Worm (Caenorhabditis elegans) whole organism, L4/young adult: Measurements from ENCODE around the gene mrp-5.
"Not testable (repeated sequence)": the region's sequence is repeated elsewhere in the genome, so short reads cannot be mapped to it uniquely, and the experiment has no call there.

Experiments
- W03F9.2 ChIP-seq: fragments of 150-350 bp; optimal IDR thresholded peaks from 2 replicates; lab custom pipeline; 2014; ENCODE audit warnings: missing biosample characterization, missing genetic modification characterization
- dao-5 ChIP-seq: sonication (generic microtip); optimal IDR thresholded peaks from 2 replicates; lab custom pipeline; 2016; ENCODE audit warnings: missing genotype, missing genetic modification characterization, moderate library complexity, missing compliant biosample characterization
- him-1 ChIP-seq: sonication (generic microtip); optimal IDR thresholded peaks from 2 replicates; lab custom pipeline; 2016; ENCODE audit warnings: missing genotype, missing genetic modification reagents, missing genetic modification characterization, missing compliant biosample characterization

mrp-5 gene

ce11 chrX:14946217-14946463, at the start of gene mrp-5:
mrp-5 (minus strand) TSS chrX:14946317.
- TF ChIP-seq dao-5 (tag; lab: Kevin White, UChicago): no peak
- no peak for TF ChIP-seq W03F9.2 (tag; lab: Kevin White, UChicago)
- TF ChIP-seq him-1: no peak

ce11 chrX:14993744-14994143, 47.6 kb upstream of the mrp-5 start:
- TF ChIP-seq W03F9.2 (tag; lab: Kevin White, UChicago) (no peak), him-1 (no peak), dao-5 (tag; lab: Kevin White, UChicago) (no peak)

ce11 chrX:14991280-14991679, 45.2 kb upstream of the mrp-5 start, which contains the start of gene iglr-1:
iglr-1 (minus strand) TSS chrX:14991380.
- TF ChIP-seq W03F9.2 (tag; lab: Kevin White, UChicago) (no peak), dao-5 (tag; lab: Kevin White, UChicago) (no peak), him-1 (no peak)

DNA sequence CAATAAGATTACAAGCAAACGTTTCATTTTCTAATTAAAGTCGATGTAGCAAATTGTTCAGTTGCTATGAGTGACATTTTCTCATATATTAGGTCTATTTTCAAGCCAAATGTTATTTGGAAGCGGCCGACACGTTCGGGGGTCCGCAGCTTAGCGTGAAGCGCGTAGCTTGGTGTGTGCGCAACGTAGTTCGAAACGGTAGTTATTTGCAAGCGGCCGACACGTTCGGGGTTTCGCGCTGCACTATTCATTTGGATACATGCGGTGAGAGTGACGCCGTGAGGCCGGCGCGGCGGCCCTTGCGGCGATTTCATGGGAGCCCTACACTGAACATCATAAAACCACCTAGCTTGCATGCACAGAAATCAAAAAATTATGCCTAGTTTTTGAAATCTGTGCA, 42.0 kb upstream of the mrp-5 start:
- TF ChIP-seq dao-5 (tag; lab: Kevin White, UChicago) (no peak), W03F9.2 (tag; lab: Kevin White, UChicago) (no peak), him-1 (no peak)

DNA sequence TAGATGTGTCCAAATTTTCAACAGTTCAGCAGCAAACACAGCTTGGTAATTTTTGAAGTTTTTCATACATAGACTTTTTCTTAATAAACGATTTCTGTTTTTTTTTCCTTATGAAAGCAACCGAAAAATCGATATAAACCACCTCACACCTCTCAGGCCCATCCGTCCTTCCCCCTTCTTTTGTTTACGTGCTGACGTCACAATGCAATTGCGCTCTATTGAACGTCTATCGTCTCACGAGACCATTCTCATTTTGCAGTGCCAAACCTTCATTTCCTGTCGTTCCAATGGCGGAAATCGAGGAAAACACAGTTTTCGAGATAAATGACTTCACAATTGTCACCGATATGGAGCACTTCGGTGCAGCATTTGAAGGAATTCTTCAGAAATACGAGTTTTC, 37.2 kb upstream of the mrp-5 start, which contains the start of gene rbg-1:
Gene rbg-1 (plus strand): TSS at position 260 of the 400 bp plus-strand sequence.
- TF ChIP-seq him-1 (no peak), W03F9.2 (tag; lab: Kevin White, UChicago) (peak; percentile 51), dao-5 (tag; lab: Kevin White, UChicago) (no peak)

DNA sequence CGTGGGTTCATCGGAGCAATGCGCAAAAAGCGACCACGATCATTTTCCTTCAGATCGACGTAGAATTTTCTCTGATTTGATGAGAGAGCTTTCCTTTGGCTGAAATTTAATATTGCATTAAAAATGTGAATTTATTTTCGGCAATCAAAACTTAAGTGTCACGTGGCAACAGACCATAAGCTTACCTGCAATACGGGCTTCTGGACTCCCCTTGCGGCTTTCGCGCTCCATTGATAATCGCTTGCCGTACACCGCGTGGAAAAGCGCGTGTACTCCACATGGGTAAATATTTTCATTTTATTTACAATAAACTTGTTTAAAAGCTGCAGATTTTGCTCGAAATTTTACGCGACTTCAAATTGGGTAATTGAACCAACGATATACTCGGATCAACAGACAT, 36.4 kb upstream of the mrp-5 start, which contains the start of gene plp-2:
Gene plp-2 (minus strand): TSS at position 280 of the 400 bp plus-strand sequence.
- no peak for TF ChIP-seq him-1
- no peak for TF ChIP-seq W03F9.2 (tag; lab: Kevin White, UChicago)
- no peak for TF ChIP-seq dao-5 (tag; lab: Kevin White, UChicago)

ce11 chrX:14979388-14979787, 33.3 kb upstream of the mrp-5 start, which contains the start of gene emre-1:
emre-1 (plus strand) TSS chrX:14979688.
- no peak for TF ChIP-seq him-1
- no peak for TF ChIP-seq dao-5 (tag; lab: Kevin White, UChicago)
- no peak for TF ChIP-seq W03F9.2 (tag; lab: Kevin White, UChicago)

DNA sequence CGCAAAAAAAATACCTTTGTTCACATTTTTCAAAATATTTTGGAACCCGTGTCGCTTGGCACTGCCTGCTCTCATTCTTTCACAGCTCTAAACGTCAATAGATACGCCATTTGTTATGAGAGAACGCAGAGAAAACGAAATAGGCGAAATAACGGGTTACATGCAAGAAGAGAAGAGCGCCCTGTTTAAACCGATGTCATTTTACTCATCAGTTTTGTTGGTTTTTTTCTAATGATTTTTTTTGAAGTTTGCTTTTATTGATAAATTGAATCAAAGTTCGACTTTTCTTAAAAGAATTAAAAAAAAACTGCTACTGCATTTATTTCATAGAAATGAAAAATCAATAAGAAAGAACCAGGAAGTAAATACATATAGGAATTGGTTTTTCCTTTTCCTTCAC, 32.6 kb upstream of the mrp-5 start:
- TF ChIP-seq W03F9.2 (tag; lab: Kevin White, UChicago) (peak; percentile 47), him-1 (no peak), dao-5 (tag; lab: Kevin White, UChicago) (no peak)

- no peak for TF ChIP-seq him-1
- no peak for TF ChIP-seq W03F9.2 (tag; lab: Kevin White, UChicago)
- no peak for TF ChIP-seq dao-5 (tag; lab: Kevin White, UChicago)
Measured at ce11 chrX:14976840-14977534, 30.9 kb upstream of the mrp-5 start.

DNA sequence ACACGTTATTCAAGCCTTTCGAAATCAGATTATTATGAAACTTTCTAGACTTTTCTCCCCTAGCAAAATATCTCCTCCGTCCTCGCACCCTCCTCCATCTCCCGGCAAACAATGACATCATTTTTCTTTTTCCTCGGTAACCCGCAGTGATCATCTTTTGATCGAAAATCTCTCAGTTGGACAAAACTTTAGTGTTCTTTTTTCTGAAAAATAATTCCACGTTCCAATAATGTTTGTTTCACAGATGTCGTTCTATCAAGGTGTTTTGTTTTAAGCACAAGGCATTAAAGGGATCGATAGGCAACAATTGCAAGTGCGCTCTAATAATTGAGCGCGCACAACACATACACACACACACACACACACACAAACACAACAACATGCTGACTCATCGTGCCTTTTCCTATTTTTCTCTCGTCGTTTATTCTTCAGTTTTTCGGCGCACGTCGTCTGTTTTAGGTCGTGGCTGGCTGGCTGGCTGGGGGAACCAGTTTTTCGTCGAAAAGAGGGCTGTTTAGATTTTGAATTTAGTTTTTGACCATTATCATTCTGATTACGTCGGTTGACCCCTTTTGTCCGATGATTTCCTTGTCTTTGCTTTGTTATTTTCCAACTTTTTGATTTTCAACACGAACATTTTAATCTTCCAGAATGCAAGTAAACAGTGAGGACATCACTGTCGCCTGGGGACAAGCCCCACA, 29.5 kb upstream of the mrp-5 start, which contains the start of gene F20D1.3:
Gene F20D1.3 (plus strand): TSS at position 651 of the 701 bp plus-strand sequence.
- no peak for TF ChIP-seq him-1
- TF ChIP-seq dao-5 (tag; lab: Kevin White, UChicago): no peak
- peak; percentile 24 for TF ChIP-seq W03F9.2 (tag; lab: Kevin White, UChicago)

DNA sequence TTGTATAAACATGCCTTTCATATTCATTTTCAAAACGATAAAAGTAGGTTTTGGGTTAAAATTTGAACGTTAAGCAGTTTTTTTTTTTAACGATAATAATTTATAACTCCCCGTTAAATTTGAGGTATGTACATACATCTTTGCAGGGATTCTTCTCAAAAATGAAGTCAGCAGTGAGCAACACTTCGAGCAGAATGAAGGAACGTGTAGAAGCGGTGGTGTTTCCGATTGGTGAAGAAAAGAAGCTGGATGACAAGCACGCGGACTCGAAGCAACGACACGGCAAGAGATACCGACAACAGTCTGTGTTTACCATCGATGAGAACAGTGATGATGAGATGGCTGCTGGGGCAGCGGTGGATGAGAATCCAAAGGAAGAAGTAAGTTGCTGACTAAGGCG, 27.0 kb upstream of the mrp-5 start:
- TF ChIP-seq dao-5 (tag; lab: Kevin White, UChicago) (no peak), him-1 (no peak), W03F9.2 (tag; lab: Kevin White, UChicago) (no peak)

ce11 chrX:14970221-14970801, 24.2 kb upstream of the mrp-5 start, which contains the start of the genes flwr-1 and tbc-1:
flwr-1 (minus strand) TSS chrX:14970271.
tbc-1 (plus strand) TSS chrX:14970751.
- TF ChIP-seq dao-5 (tag; lab: Kevin White, UChicago): no peak
- TF ChIP-seq him-1: no peak
- TF ChIP-seq W03F9.2 (tag; lab: Kevin White, UChicago): no peak

DNA sequence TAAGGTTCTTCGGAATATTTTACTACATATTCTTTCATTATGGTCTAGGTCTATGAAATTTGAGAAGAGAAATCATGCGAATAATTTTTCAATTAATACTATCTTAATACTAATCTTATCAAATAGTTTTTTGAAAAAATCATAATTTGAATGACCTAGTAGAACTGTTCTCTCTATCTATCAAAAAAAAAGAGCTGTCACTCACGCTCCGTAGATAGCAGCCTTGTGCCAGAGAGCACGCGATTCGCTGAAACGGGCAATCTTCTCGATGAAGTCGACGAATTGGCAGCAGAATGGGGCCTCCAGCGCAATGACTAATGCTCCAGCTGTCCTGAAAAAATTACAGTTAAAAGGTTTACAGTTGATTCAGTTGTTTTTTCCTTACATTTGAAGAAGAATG, 23.5 kb upstream of the mrp-5 start:
- TF ChIP-seq him-1: no peak
- TF ChIP-seq W03F9.2 (tag; lab: Kevin White, UChicago): no peak
- no peak for TF ChIP-seq dao-5 (tag; lab: Kevin White, UChicago)

DNA sequence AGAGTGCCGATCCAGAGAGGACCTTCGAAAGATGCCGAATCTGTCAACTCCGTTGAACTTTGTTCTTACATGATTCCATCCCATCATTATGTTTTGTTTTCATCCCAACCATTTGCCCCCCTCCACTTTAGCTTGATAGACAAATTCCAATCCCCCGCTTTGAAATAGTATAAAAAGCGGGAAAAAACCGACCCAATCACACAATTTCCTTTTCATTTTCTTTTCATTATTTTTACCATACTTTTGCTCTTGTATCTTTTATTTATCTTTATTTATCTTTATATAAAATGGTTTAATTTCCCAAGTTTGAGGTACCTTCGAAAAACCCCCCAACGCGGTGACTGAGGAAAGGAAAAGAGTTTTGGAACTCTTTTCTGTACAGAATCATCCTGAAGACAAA, 20.4 kb upstream of the mrp-5 start, which contains the start of gene F20D1.22:
Gene F20D1.22 (plus strand): TSS at position 301 of the 400 bp plus-strand sequence.
- TF ChIP-seq dao-5 (tag; lab: Kevin White, UChicago); him-1; W03F9.2 (tag; lab: Kevin White, UChicago): not testable (repeated sequence)
